Worm (Caenorhabditis elegans) whole organism, young adult: ENCODE data around the gene cab-1.

Source experiments
- C17E4.6 ChIP-seq: fragments of 200-800 bp; sonication (Bioruptor generic); IDR thresholded peaks from 2 replicates; pipeline ENCODE4 v1.3.6; 2022; ENCODE audit warnings: missing genetic modification reagents, missing genetic modification characterization, missing compliant biosample characterization
- F23B12.7 ChIP-seq: sonication (generic microtip); optimal IDR thresholded peaks from 2 replicates; lab custom pipeline; 2017; ENCODE audit warnings: missing genetic modification characterization, mild to moderate bottlenecking, missing compliant biosample characterization, antibody characterized with exemption, moderate library complexity; ENCODE audit not compliant: insufficient read depth
- Y53F4B.3 ChIP-seq: fragments of 200-800 bp; sonication (Bioruptor generic); IDR thresholded peaks from 2 replicates; pipeline ENCODE4 v1.3.6; 2022; ENCODE audit warnings: missing genetic modification reagents, missing genetic modification characterization, missing compliant biosample characterization
- aptf-3 ChIP-seq: fragments of 200-800 bp; sonication (Bioruptor generic); IDR thresholded peaks from 2 replicates; pipeline ENCODE4 v1.3.6; 2022; ENCODE audit warnings: missing genetic modification characterization, missing compliant biosample characterization
- ceh-79 ChIP-seq: sonication (generic microtip); optimal IDR thresholded peaks from 2 replicates; lab custom pipeline; 2017; ENCODE audit warnings: mild to moderate bottlenecking, missing genetic modification characterization, missing compliant biosample characterization
- hmg-20 ChIP-seq: fragments of 200-800 bp; sonication (Bioruptor generic); IDR thresholded peaks from 2 replicates; pipeline ENCODE4 v1.3.6; 2022; ENCODE audit warnings: missing genetic modification reagents, missing genetic modification characterization, missing compliant biosample characterization
- sdz-38 ChIP-seq: sonication (generic microtip); optimal IDR thresholded peaks from 2 replicates; lab custom pipeline; 2016; ENCODE audit warnings: missing genotype, missing genetic modification characterization, missing compliant biosample characterization
- zfh-2 ChIP-seq: fragments of 200-800 bp; sonication (Bioruptor generic); conservative IDR thresholded peaks from 2 replicates; pipeline ENCODE4 v1.3.6; 2022; ENCODE audit warnings: missing genetic modification reagents, missing genetic modification characterization, missing compliant biosample characterization

ce11 chrX:12172482-12173134, 40.1 kb downstream of the cab-1 start:
- TF ChIP-seq Y53F4B.3 = no peak
- TF ChIP-seq C17E4.6 (GFP tag; lab: Robert Waterston, UW) = no peak
- TF ChIP-seq sdz-38 = no peak
- TF ChIP-seq ceh-79 (tag; lab: Kevin White, UChicago) = no peak
- TF ChIP-seq hmg-20 (GFP tag; lab: Robert Waterston, UW) = no peak
- TF ChIP-seq zfh-2 (GFP tag; lab: Robert Waterston, UW) = no peak
- no peak for TF ChIP-seq aptf-3
- no peak for TF ChIP-seq F23B12.7 (tag; lab: Kevin White, UChicago)
